Worm (Caenorhabditis elegans) whole organism, young adult: Measurements from ENCODE around the gene npr-30.

Experiments
- F33H1.4 ChIP-seq: fragments of 200-800 bp; sonication (Bioruptor generic); IDR thresholded peaks from 2 replicates; pipeline ENCODE4 v1.3.6; 2022; ENCODE audit warnings: missing genetic modification reagents, missing genetic modification characterization, missing compliant biosample characterization
- F37B4.10 ChIP-seq: fragments of 200-800 bp; sonication (Bioruptor generic); IDR thresholded peaks from 2 replicates; pipeline ENCODE4 v1.3.6; 2022; ENCODE audit warnings: missing genetic modification characterization, missing compliant biosample characterization
- ceh-40 ChIP-seq: fragments of 200-800 bp; sonication (Bioruptor generic); IDR thresholded peaks from 2 replicates; pipeline ENCODE4 v1.3.6; 2022; ENCODE audit warnings: missing genetic modification characterization, missing compliant biosample characterization
- ceh-91 ChIP-seq: fragments of 200-800 bp; sonication (Bioruptor generic); IDR thresholded peaks from 2 replicates; pipeline ENCODE4 v1.3.6; 2022; ENCODE audit warnings: missing genetic modification reagents, missing genetic modification characterization, missing compliant biosample characterization
- gei-17 ChIP-seq: fragments of 200-800 bp; sonication (Bioruptor generic); optimal IDR thresholded peaks from 2 replicates; lab custom pipeline; 2018; ENCODE audit warnings: mild to moderate bottlenecking, missing genetic modification characterization, missing compliant biosample characterization
- mes-4 ChIP-seq: sonication (generic microtip); optimal IDR thresholded peaks from 2 replicates; lab custom pipeline; 2016; ENCODE audit warnings: missing genotype, missing genetic modification characterization, missing compliant biosample characterization
- nfyb-1 ChIP-seq: fragments of 200-800 bp; sonication (Bioruptor generic); IDR thresholded peaks from 2 replicates; pipeline ENCODE4 v1.3.6; 2022; ENCODE audit warnings: missing genetic modification reagents, missing genetic modification characterization, missing compliant biosample characterization
- nhr-90 ChIP-seq: sonication (generic microtip); optimal IDR thresholded peaks from 2 replicates; lab custom pipeline; 2016; ENCODE audit warnings: missing genotype, mild to moderate bottlenecking, missing genetic modification characterization, missing compliant biosample characterization
- pha-4 ChIP-seq: fragments of 150-350 bp; sonication (generic microtip); optimal IDR thresholded peaks from 2 replicates; lab custom pipeline; 2014; ENCODE audit warnings: missing biosample characterization, missing genetic modification reagents, missing genetic modification characterization
- sptf-2 ChIP-seq: fragments of 200-800 bp; sonication (Bioruptor generic); optimal IDR thresholded peaks from 2 replicates; lab custom pipeline; 2018; ENCODE audit warnings: mild to moderate bottlenecking, missing genetic modification characterization, missing compliant biosample characterization

DNA sequence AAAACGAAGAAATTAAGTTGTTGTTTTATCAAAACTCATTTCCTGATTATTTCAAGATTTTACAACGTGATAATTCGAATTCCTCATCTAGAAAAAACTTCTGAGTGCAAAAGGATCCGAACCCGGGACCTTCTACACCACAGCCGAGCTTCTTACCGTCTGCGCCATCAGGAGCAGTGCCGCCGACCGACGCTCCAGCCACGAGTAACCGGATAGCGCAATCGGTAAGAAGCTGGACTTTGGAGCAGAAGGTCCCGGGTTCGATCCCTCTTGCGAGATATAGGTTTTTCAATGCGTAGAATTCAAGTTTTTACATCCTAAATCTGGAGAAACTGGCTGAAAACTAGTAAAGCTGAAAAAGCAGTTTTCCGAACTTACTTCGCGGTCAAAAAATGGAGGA lies 50.6 kb downstream of the npr-30 start:
- TF ChIP-seq F33H1.4 (GFP tag; lab: Robert Waterston, UW) (no peak), nhr-90 (tag; lab: Kevin White, UChicago) (no peak), gei-17 (GFP tag; lab: Kevin White, UChicago) (no peak), mes-4 (tag; lab: Kevin White, UChicago) (no peak), F37B4.10 (GFP tag; lab: Robert Waterston, UW) (no peak), nfyb-1 (GFP tag; lab: Robert Waterston, UW) (no peak), ceh-40 (no peak), ceh-91 (GFP tag; lab: Robert Waterston, UW) (no peak), sptf-2 (GFP tag; lab: Kevin White, UChicago) (no peak), pha-4 (tag; lab: Kevin White, UChicago) (no peak)
